Worm (Caenorhabditis elegans) whole organism, L4 larva: ENCODE measurements around the gene nhr-238.

Experiments used
- D1046.2 ChIP-seq: fragments of 200-800 bp; sonication (Bioruptor generic); IDR thresholded peaks from 2 replicates; pipeline ENCODE4 v1.3.6; 2022; ENCODE audit warnings: missing genetic modification characterization, missing compliant biosample characterization
- F37D6.2 ChIP-seq: sonication (generic microtip); optimal IDR thresholded peaks from 2 replicates; lab custom pipeline; 2016; ENCODE audit warnings: mild to moderate bottlenecking, missing genetic modification characterization, missing compliant biosample characterization
- F44E2.7 ChIP-seq: fragments of 200-800 bp; sonication (Bioruptor generic); IDR thresholded peaks from 2 replicates; pipeline ENCODE4 v2.1.2; 2022; ENCODE audit warnings: missing genetic modification characterization, missing compliant biosample characterization
- R02D3.7 ChIP-seq: fragments of 150-350 bp; sonication (generic microtip); optimal IDR thresholded peaks from 3 replicates; lab custom pipeline; 2014; ENCODE audit warnings: missing biosample characterization, missing genetic modification characterization
- Y75B8A.6 ChIP-seq: fragments of 200-800 bp; sonication (Bioruptor generic); IDR thresholded peaks from 2 replicates; pipeline ENCODE4 v1.3.6; 2022; ENCODE audit warnings: missing genetic modification reagents, missing genetic modification characterization, missing compliant biosample characterization
- ZK546.5 ChIP-seq, 2 experiments: sonication (generic microtip); optimal IDR thresholded peaks; 2 replicates each; lab custom pipeline; 2017; ENCODE audit warnings: missing biosample characterization in 2 of 2, missing genetic modification characterization in 2 of 2
- aha-1 ChIP-seq: fragments of 150-350 bp; peaks from one replicate; lab custom pipeline; 2014; ENCODE audit warnings: missing biosample characterization, missing genetic modification characterization
- ceh-82 ChIP-seq: sonication (generic microtip); optimal IDR thresholded peaks from 2 replicates; lab custom pipeline; 2017; ENCODE audit warnings: missing biosample characterization, missing genetic modification characterization
- cey-2 ChIP-seq: sonication (generic microtip); optimal IDR thresholded peaks from 3 replicates; lab custom pipeline; 2017; ENCODE audit warnings: missing genetic modification characterization, mild to moderate bottlenecking, missing compliant biosample characterization, antibody characterized with exemption, borderline replicate concordance; ENCODE audit not compliant: insufficient read depth
- ctbp-1 ChIP-seq: fragments of 200-800 bp; sonication (Bioruptor generic); IDR thresholded peaks from 2 replicates; pipeline ENCODE4 v1.3.6; 2022; ENCODE audit warnings: missing genetic modification reagents, missing genetic modification characterization, missing compliant biosample characterization
- daf-12 ChIP-seq: fragments of 150-350 bp; optimal IDR thresholded peaks from 2 replicates; lab custom pipeline; 2014; ENCODE audit warnings: missing biosample characterization, missing genetic modification reagents, missing genetic modification characterization
- daf-8 ChIP-seq: fragments of 200-800 bp; sonication (Bioruptor generic); IDR thresholded peaks from 2 replicates; pipeline ENCODE4 v1.3.6; 2022; ENCODE audit warnings: missing genetic modification characterization, missing compliant biosample characterization
- dmd-6 ChIP-seq: fragments of 200-800 bp; sonication (Bioruptor generic); IDR thresholded peaks from 2 replicates; pipeline ENCODE4 v1.3.6; 2022; ENCODE audit warnings: missing genetic modification reagents, missing genetic modification characterization, missing compliant biosample characterization
- dve-1 ChIP-seq: sonication (generic microtip); optimal IDR thresholded peaks from 2 replicates; lab custom pipeline; 2017; ENCODE audit warnings: antibody characterized with exemption, mild to moderate bottlenecking, missing genetic modification characterization, missing compliant biosample characterization; ENCODE audit not compliant: insufficient read depth
- hif-1 ChIP-seq, 2 experiments: sonication (generic microtip); optimal IDR thresholded peaks; 2 replicates each; lab custom pipeline; 2016 to 2017; ENCODE audit warnings: missing compliant biosample characterization in 2 of 2, missing genetic modification characterization in 2 of 2, missing genetic modification reagents in 2 of 2, missing genotype in 2 of 2, mild to moderate bottlenecking in 1 of 2
- hlh-11 ChIP-seq: fragments of 200-800 bp; sonication (Bioruptor generic); optimal IDR thresholded peaks from 2 replicates; lab custom pipeline; 2018; ENCODE audit warnings: mild to moderate bottlenecking, missing genetic modification characterization, missing compliant biosample characterization
- hlh-30 ChIP-seq: sonication (generic microtip); optimal IDR thresholded peaks from 2 replicates; lab custom pipeline; 2017; ENCODE audit warnings: antibody characterized with exemption, mild to moderate bottlenecking, missing genetic modification characterization, missing compliant biosample characterization; ENCODE audit not compliant: insufficient read depth
- lin-29 ChIP-seq: fragments of 200-800 bp; sonication (Bioruptor generic); IDR thresholded peaks from 2 replicates; pipeline ENCODE4 v1.3.6; 2022; ENCODE audit warnings: missing genetic modification reagents, missing genetic modification characterization, missing compliant biosample characterization
- mdl-1 ChIP-seq, 2 experiments: fragments of 150-350 bp in 1 of 2; sonication (generic microtip) in 1 of 2; optimal IDR thresholded peaks; 2 replicates each; lab custom pipeline; 2014 to 2017; ENCODE audit warnings: missing biosample characterization in 2 of 2, missing genetic modification characterization in 2 of 2
- mep-1 ChIP-seq: fragments of 150-350 bp; sonication (generic microtip); optimal IDR thresholded peaks from 3 replicates; lab custom pipeline; 2014; ENCODE audit warnings: missing biosample characterization, missing genetic modification characterization
- mes-2 ChIP-seq: sonication (generic microtip); optimal IDR thresholded peaks from 2 replicates; lab custom pipeline; 2016; ENCODE audit warnings: missing genotype, mild to moderate bottlenecking, missing genetic modification characterization, missing compliant biosample characterization; ENCODE audit not compliant: poor library complexity, severe bottlenecking
- mxl-3 ChIP-seq: fragments of 200-800 bp; sonication (Bioruptor generic); optimal IDR thresholded peaks from 2 replicates; lab custom pipeline; 2018; ENCODE audit warnings: mild to moderate bottlenecking, missing genetic modification characterization, missing compliant biosample characterization
- nhr-10 ChIP-seq: fragments of 150-350 bp; optimal IDR thresholded peaks from 2 replicates; lab custom pipeline; 2014; ENCODE audit warnings: missing biosample characterization, missing genetic modification characterization
- nhr-102 ChIP-seq: sonication (generic microtip); optimal IDR thresholded peaks from 2 replicates; lab custom pipeline; 2016; ENCODE audit warnings: mild to moderate bottlenecking, missing genetic modification characterization, moderate library complexity, missing compliant biosample characterization
- nhr-237 ChIP-seq: sonication (generic microtip); optimal IDR thresholded peaks from 2 replicates; lab custom pipeline; 2017; ENCODE audit warnings: missing biosample characterization, missing genetic modification characterization
- nhr-25 ChIP-seq: sonication (generic microtip); optimal IDR thresholded peaks from 2 replicates; lab custom pipeline; 2017; ENCODE audit warnings: missing genetic modification characterization, mild to moderate bottlenecking, missing compliant biosample characterization, antibody characterized with exemption, moderate library complexity, borderline replicate concordance; ENCODE audit not compliant: insufficient read depth
- nhr-28 ChIP-seq: fragments of 150-350 bp; optimal IDR thresholded peaks from 2 replicates; lab custom pipeline; 2014; ENCODE audit warnings: missing biosample characterization, missing genetic modification characterization
- nhr-41 ChIP-seq: fragments of 200-800 bp; sonication (Bioruptor generic); IDR thresholded peaks from 2 replicates; pipeline ENCODE4 v1.3.6; 2022; ENCODE audit warnings: missing genetic modification reagents, missing genetic modification characterization, missing compliant biosample characterization
- nhr-42 ChIP-seq: fragments of 200-800 bp; sonication (Bioruptor generic); IDR thresholded peaks from 2 replicates; pipeline ENCODE4 v1.3.6; 2022; ENCODE audit warnings: missing genetic modification characterization, missing compliant biosample characterization
- nhr-48 ChIP-seq: sonication (generic microtip); optimal IDR thresholded peaks from 2 replicates; lab custom pipeline; 2016; ENCODE audit warnings: mild to moderate bottlenecking, missing genetic modification characterization, missing compliant biosample characterization
- nhr-77 ChIP-seq: fragments of 150-350 bp; optimal IDR thresholded peaks from 2 replicates; lab custom pipeline; 2014; ENCODE audit warnings: missing biosample characterization, missing genetic modification characterization
- pha-4 ChIP-seq, 2 experiments: fragments of 150-350 bp in 1 of 2; fragments of 200-800 bp in 1 of 2; sonication (Bioruptor generic) in 1 of 2; IDR thresholded peaks in 1 of 2; optimal IDR thresholded peaks in 1 of 2; 2 replicates each; pipeline versions ENCODE4 v1.3.6 to Lab custom; 2014 to 2022; ENCODE audit warnings: missing genetic modification characterization in 2 of 2, missing genetic modification reagents in 2 of 2, missing biosample characterization in 1 of 2, missing compliant biosample characterization in 1 of 2
- pqm-1 ChIP-seq: sonication (generic microtip); optimal IDR thresholded peaks from 2 replicates; lab custom pipeline; 2017; ENCODE audit warnings: missing biosample characterization, missing genetic modification characterization
- saeg-2 ChIP-seq: fragments of 200-800 bp; sonication (Bioruptor generic); IDR thresholded peaks from 2 replicates; pipeline ENCODE4 v1.3.6; 2022; ENCODE audit warnings: missing genetic modification reagents, missing genetic modification characterization, missing compliant biosample characterization
- spr-3 ChIP-seq: fragments of 200-800 bp; sonication (Bioruptor generic); optimal IDR thresholded peaks from 2 replicates; lab custom pipeline; 2018; ENCODE audit warnings: mild to moderate bottlenecking, missing genetic modification characterization, missing compliant biosample characterization
- unc-62 ChIP-seq, 3 experiments: fragments of 150-350 bp in 1 of 3; sonication (generic microtip); optimal IDR thresholded peaks in 2 of 3; peaks in 1 of 3; 1 replicate in 1 of 3; 2 replicates in 2 of 3; lab custom pipeline; 2014 to 2017; ENCODE audit warnings: missing biosample characterization in 3 of 3, missing genetic modification characterization in 3 of 3, missing genetic modification reagents in 3 of 3, missing genotype in 1 of 3
- zfp-3 ChIP-seq: fragments of 200-800 bp; sonication (Bioruptor generic); conservative IDR thresholded peaks from 2 replicates; pipeline ENCODE4 v1.3.6; 2022; ENCODE audit warnings: missing genetic modification reagents, missing genetic modification characterization, missing compliant biosample characterization
- ztf-11 ChIP-seq: fragments of 150-350 bp; optimal IDR thresholded peaks from 2 replicates; lab custom pipeline; 2014; ENCODE audit warnings: missing biosample characterization, missing genetic modification characterization
- ztf-7 ChIP-seq: fragments of 150-350 bp; optimal IDR thresholded peaks from 2 replicates; lab custom pipeline; 2014; ENCODE audit warnings: missing biosample characterization, missing genetic modification characterization

Gene nhr-238

ce11 chrV:1627269-1627668, 2.0 kb downstream of the nhr-238 start:
- peak; percentile 100 for TF ChIP-seq nhr-28
- no peak for TF ChIP-seq nhr-48 (tag; lab: Kevin White, UChicago)
- TF ChIP-seq hif-1 (tag; optimal IDR thresholded peaks at IDR 0.05; lab: Kevin White, UChicago): no peak
- TF ChIP-seq saeg-2 (GFP tag; lab: Robert Waterston, UW): no peak
- no peak for TF ChIP-seq cey-2
- TF ChIP-seq nhr-25 (tag; lab: Kevin White, UChicago): peak; percentile 32
- TF ChIP-seq mep-1 (tag; lab: Kevin White, UChicago): peak; percentile 23
- no peak for TF ChIP-seq ZK546.5 (tag; optimal IDR thresholded peaks at IDR 0.05; lab: Kevin White, UChicago)
- TF ChIP-seq daf-12 (tag; lab: Kevin White, UChicago): no peak
- TF ChIP-seq ztf-11 (tag; lab: Kevin White, UChicago): no peak
- TF ChIP-seq nhr-102: no peak
- TF ChIP-seq nhr-237 (tag; lab: Kevin White, UChicago): no peak
- TF ChIP-seq mxl-3: peak; percentile 23
- TF ChIP-seq Y75B8A.6 (GFP tag; lab: Robert Waterston, UW): no peak
- TF ChIP-seq nhr-10 (tag; lab: Kevin White, UChicago): no peak
- peak; percentile 21 for TF ChIP-seq mes-2 (tag; lab: Kevin White, UChicago)
- no peak for TF ChIP-seq lin-29
- peak; percentile 95 for TF ChIP-seq nhr-77 (tag; lab: Kevin White, UChicago)
- TF ChIP-seq spr-3: no peak
- TF ChIP-seq mdl-1 (tag; optimal IDR thresholded peaks at IDR 0.05; lab: Kevin White, UChicago): peak in 1 of 2 experiments; percentile 37
- peak; percentile 71; the same call in 1 of the 2 replicates for TF ChIP-seq nhr-42 (GFP tag; lab: Robert Waterston, UW)
- TF ChIP-seq F44E2.7 (GFP tag; lab: Robert Waterston, UW): no peak
- TF ChIP-seq zfp-3: no peak
- TF ChIP-seq unc-62 (GFP tag; optimal IDR thresholded peaks at IDR 0.05 in 1 of 2; lab: Kevin White, UChicago): peak in 1 of 2 experiments; percentile 74
- no peak for TF ChIP-seq unc-62 (tag; optimal IDR thresholded peaks at IDR 0.05; lab: Kevin White, UChicago)
- peak; percentile 55 for TF ChIP-seq hlh-30 (tag; lab: Kevin White, UChicago)
- no peak for TF ChIP-seq pqm-1 (tag; lab: Kevin White, UChicago)
- TF ChIP-seq D1046.2 (GFP tag; lab: Robert Waterston, UW): no peak
- TF ChIP-seq ztf-7: no peak
- TF ChIP-seq nhr-41 (GFP tag; lab: Robert Waterston, UW): no peak
- TF ChIP-seq dmd-6: peak; percentile 39
- TF ChIP-seq pha-4 (GFP tag; IDR thresholded peaks at IDR 0.05; lab: Robert Waterston, UW): no peak
- TF ChIP-seq pha-4 (tag; optimal IDR thresholded peaks at IDR 0.05; lab: Kevin White, UChicago): no peak
- TF ChIP-seq ctbp-1: no peak
- peak; percentile 6 for TF ChIP-seq dve-1 (tag; lab: Kevin White, UChicago)
- peak; percentile 25 for TF ChIP-seq aha-1
- peak; percentile 40 for TF ChIP-seq hlh-11
- TF ChIP-seq ceh-82: no peak
- TF ChIP-seq R02D3.7 (tag; lab: Kevin White, UChicago): no peak
- TF ChIP-seq daf-8 (GFP tag; lab: Robert Waterston, UW): no peak
- no peak for TF ChIP-seq F37D6.2

ce11 chrV:1626720-1627119, 2.5 kb downstream of the nhr-238 start, which contains the start of gene nhr-237:
TSS of gene nhr-237 (minus strand) at chrV:1626820.
- no peak for TF ChIP-seq dmd-6
- TF ChIP-seq, all 104 proteins: peak for 0
